Worm (Caenorhabditis elegans) whole organism, late embryonic: ENCODE results near the gene pes-5.
A peak's percentile ranks its signal among the peaks of the same experiment; 100 is the strongest.

Experiments
- F13H6.1 ChIP-seq: sonication (generic microtip); optimal IDR thresholded peaks from 2 replicates; lab custom pipeline; 2016; ENCODE audit warnings: missing genetic modification characterization, missing compliant biosample characterization
- K09A11.1 ChIP-seq: sonication (generic microtip); optimal IDR thresholded peaks from 2 replicates; lab custom pipeline; 2017; ENCODE audit warnings: antibody characterized with exemption, mild to moderate bottlenecking, missing genetic modification characterization, missing compliant biosample characterization; ENCODE audit not compliant: insufficient read depth
- T23F11.4 ChIP-seq: fragments of 200-800 bp; sonication (Bioruptor generic); optimal IDR thresholded peaks from 2 replicates; lab custom pipeline; 2018; ENCODE audit warnings: mild to moderate bottlenecking, missing genetic modification characterization, missing compliant biosample characterization
- Y22D7AL.16 ChIP-seq: sonication (generic microtip); optimal IDR thresholded peaks from 2 replicates; lab custom pipeline; 2016; ENCODE audit warnings: missing genetic modification characterization, missing compliant biosample characterization
- ahr-1 ChIP-seq: sonication (generic microtip); optimal IDR thresholded peaks from 2 replicates; lab custom pipeline; 2016; ENCODE audit warnings: missing genetic modification characterization, missing compliant biosample characterization
- ceh-30 ChIP-seq: fragments of 150-350 bp; optimal IDR thresholded peaks from 2 replicates; lab custom pipeline; 2014; ENCODE audit warnings: missing biosample characterization, missing genetic modification characterization
- ceh-48 ChIP-seq: sonication (generic microtip); optimal IDR thresholded peaks from 2 replicates; lab custom pipeline; 2016; ENCODE audit warnings: missing genetic modification characterization, inconsistent platforms, missing compliant biosample characterization
- ceh-6 ChIP-seq: fragments of 200-800 bp; sonication (Bioruptor generic); optimal IDR thresholded peaks from 2 replicates; lab custom pipeline; 2018; ENCODE audit warnings: mild to moderate bottlenecking, missing genetic modification characterization, missing compliant biosample characterization
- ceh-9 ChIP-seq: sonication (generic microtip); optimal IDR thresholded peaks from 2 replicates; lab custom pipeline; 2016; ENCODE audit warnings: mild to moderate bottlenecking, missing genetic modification characterization, inconsistent platforms, missing compliant biosample characterization
- elt-2 ChIP-seq: sonication (generic microtip); optimal IDR thresholded peaks from 2 replicates; lab custom pipeline; 2016; ENCODE audit warnings: missing genetic modification reagents, missing genetic modification characterization, missing compliant biosample characterization
- eyg-1 ChIP-seq: sonication (generic microtip); optimal IDR thresholded peaks from 2 replicates; lab custom pipeline; 2016; ENCODE audit warnings: missing genotype, missing genetic modification characterization, missing compliant biosample characterization
- hlh-6 ChIP-seq: sonication (generic microtip); optimal IDR thresholded peaks from 2 replicates; lab custom pipeline; 2016; ENCODE audit warnings: missing genotype, missing genetic modification characterization, missing compliant biosample characterization
- lim-6 ChIP-seq: sonication (generic microtip); optimal IDR thresholded peaks from 2 replicates; lab custom pipeline; 2016; ENCODE audit warnings: missing genetic modification characterization, missing compliant biosample characterization
- madf-2 ChIP-seq: sonication (generic microtip); optimal IDR thresholded peaks from 2 replicates; lab custom pipeline; 2017; ENCODE audit warnings: missing genetic modification characterization, missing compliant biosample characterization
- mec-3 ChIP-seq: sonication (generic microtip); optimal IDR thresholded peaks from 2 replicates; lab custom pipeline; 2016; ENCODE audit warnings: borderline replicate concordance, missing genetic modification characterization, missing compliant biosample characterization
- nfya-1 ChIP-seq: sonication (generic microtip); optimal IDR thresholded peaks from 2 replicates; lab custom pipeline; 2017; ENCODE audit warnings: missing genetic modification characterization, mild to moderate bottlenecking, missing compliant biosample characterization, antibody characterized with exemption, moderate library complexity
- nhr-232 ChIP-seq: sonication (generic microtip); optimal IDR thresholded peaks from 2 replicates; lab custom pipeline; 2016; ENCODE audit warnings: missing genetic modification characterization, missing compliant biosample characterization
- pat-9 ChIP-seq: fragments of 200-800 bp; sonication (Bioruptor generic); optimal IDR thresholded peaks from 2 replicates; lab custom pipeline; 2018; ENCODE audit warnings: mild to moderate bottlenecking, missing genetic modification characterization, moderate library complexity, missing compliant biosample characterization
- pha-2 ChIP-seq: sonication (generic microtip); optimal IDR thresholded peaks from 2 replicates; lab custom pipeline; 2017; ENCODE audit warnings: mild to moderate bottlenecking, missing genetic modification characterization, missing compliant biosample characterization
- pha-4 ChIP-seq: fragments of 150-350 bp; optimal IDR thresholded peaks from 2 replicates; lab custom pipeline; 2018; ENCODE audit warnings: missing biosample characterization, missing genetic modification reagents, missing genetic modification characterization
- pqm-1 ChIP-seq: sonication (generic microtip); optimal IDR thresholded peaks from 2 replicates; lab custom pipeline; 2016; ENCODE audit warnings: missing genetic modification characterization, missing compliant biosample characterization
- rnt-1 ChIP-seq: sonication (generic microtip); optimal IDR thresholded peaks from 2 replicates; lab custom pipeline; 2016; ENCODE audit warnings: missing genetic modification characterization, missing compliant biosample characterization
- sox-4 ChIP-seq: sonication (generic microtip); optimal IDR thresholded peaks from 2 replicates; lab custom pipeline; 2017; ENCODE audit warnings: mild to moderate bottlenecking, missing genetic modification characterization, inconsistent platforms, missing compliant biosample characterization
- tbx-7 ChIP-seq: sonication (generic microtip); optimal IDR thresholded peaks from 2 replicates; lab custom pipeline; 2016; ENCODE audit warnings: missing genotype, missing genetic modification characterization, missing compliant biosample characterization
- ttx-3 ChIP-seq: sonication (generic microtip); optimal IDR thresholded peaks from 2 replicates; lab custom pipeline; 2016; ENCODE audit warnings: missing genetic modification reagents, missing genetic modification characterization, missing compliant biosample characterization
- unc-3 ChIP-seq, 2 experiments: fragments of 200-800 bp in 1 of 2; sonication (Bioruptor generic) in 1 of 2; sonication (generic microtip) in 1 of 2; conservative IDR thresholded peaks in 1 of 2; optimal IDR thresholded peaks in 1 of 2; 2 replicates each; pipeline versions ENCODE4 v1.3.6 to Lab custom; 2016 to 2022; ENCODE audit warnings: missing compliant biosample characterization in 2 of 2, missing genetic modification characterization in 2 of 2, missing genetic modification reagents in 1 of 2
- unc-42 ChIP-seq: sonication (generic microtip); optimal IDR thresholded peaks from 2 replicates; lab custom pipeline; 2016; ENCODE audit warnings: missing genotype, missing genetic modification characterization, missing compliant biosample characterization
- unc-55 ChIP-seq: sonication (generic microtip); optimal IDR thresholded peaks from 2 replicates; lab custom pipeline; 2017; ENCODE audit warnings: missing biosample characterization, missing genetic modification reagents, missing genetic modification characterization
- zip-5 ChIP-seq: sonication (generic microtip); optimal IDR thresholded peaks from 2 replicates; lab custom pipeline; 2016; ENCODE audit warnings: missing genetic modification characterization, missing compliant biosample characterization
- ztf-16 ChIP-seq: sonication (generic microtip); optimal IDR thresholded peaks from 2 replicates; lab custom pipeline; 2017; ENCODE audit warnings: missing genetic modification characterization, missing compliant biosample characterization

Gene pes-5

ce11 chrII:11838353-11838752 lies 8.5 kb upstream of the pes-5 start:
- no peak for TF ChIP-seq ceh-9 (tag; lab: Kevin White, UChicago)
- TF ChIP-seq unc-3 (GFP tag; conservative IDR thresholded peaks at IDR 0.05; lab: Robert Waterston, UW) = no peak
- TF ChIP-seq unc-3 (tag; optimal IDR thresholded peaks at IDR 0.05; lab: Kevin White, UChicago) = no peak
- TF ChIP-seq madf-2 (tag; lab: Kevin White, UChicago) = no peak
- no peak for TF ChIP-seq tbx-7
- TF ChIP-seq nfya-1 = no peak
- TF ChIP-seq sox-4 (tag; lab: Kevin White, UChicago) = no peak
- no peak for TF ChIP-seq ceh-48 (tag; lab: Kevin White, UChicago)
- TF ChIP-seq mec-3 = no peak
- TF ChIP-seq unc-42 (tag; lab: Kevin White, UChicago) = no peak
- no peak for TF ChIP-seq T23F11.4 (GFP tag; lab: Kevin White, UChicago)
- TF ChIP-seq ttx-3 (tag; lab: Kevin White, UChicago) = no peak
- no peak for TF ChIP-seq lim-6
- no peak for TF ChIP-seq ztf-16 (tag; lab: Kevin White, UChicago)
- TF ChIP-seq F13H6.1 (tag; lab: Kevin White, UChicago) = no peak
- no peak for TF ChIP-seq Y22D7AL.16 (tag; lab: Kevin White, UChicago)

ce11 chrII:11836554-11837218 lies 6.9 kb upstream of the pes-5 start:
- TF ChIP-seq pat-9 = no peak
- peak; percentile 45 for TF ChIP-seq elt-2 (tag; lab: Kevin White, UChicago)
- no peak for TF ChIP-seq rnt-1 (tag; lab: Kevin White, UChicago)

ce11 chrII:11835208-11835607 lies 5.4 kb upstream of the pes-5 start, which contains the start of gene T27D12.6:
Gene T27D12.6, plus strand, starts transcription at chrII:11835508.
- no peak for TF ChIP-seq K09A11.1 (tag; lab: Kevin White, UChicago)
- TF ChIP-seq unc-3 (GFP tag; conservative IDR thresholded peaks at IDR 0.05; lab: Robert Waterston, UW) = no peak
- no peak for TF ChIP-seq unc-3 (tag; optimal IDR thresholded peaks at IDR 0.05; lab: Kevin White, UChicago)
- TF ChIP-seq pat-9 = no peak
- no peak for TF ChIP-seq eyg-1 (tag; lab: Kevin White, UChicago)
- no peak for TF ChIP-seq ceh-30
- no peak for TF ChIP-seq sox-4 (tag; lab: Kevin White, UChicago)
- no peak for TF ChIP-seq nhr-232 (tag; lab: Kevin White, UChicago)
- TF ChIP-seq zip-5 (tag; lab: Kevin White, UChicago) = no peak
- no peak for TF ChIP-seq pha-4 (tag; lab: Kevin White, UChicago)
- TF ChIP-seq ahr-1 (tag; lab: Kevin White, UChicago) = no peak
- TF ChIP-seq mec-3 = no peak
- no peak for TF ChIP-seq pqm-1 (tag; lab: Kevin White, UChicago)
- TF ChIP-seq pha-2 (tag; lab: Kevin White, UChicago) = no peak

ce11 chrII:11832475-11832874 lies 2.7 kb upstream of the pes-5 start, which contains the start of gene clec-144:
Gene clec-144, minus strand, starts transcription at chrII:11832575.
- TF ChIP-seq mec-3 (no peak), ceh-48 (tag; lab: Kevin White, UChicago) (no peak), hlh-6 (tag; lab: Kevin White, UChicago) (no peak), ceh-6 (GFP tag; lab: Kevin White, UChicago) (no peak)

ce11 chrII:11830601-11831000 lies 781 bp upstream of the pes-5 start:
- TF ChIP-seq unc-55 (GFP tag; lab: Kevin White, UChicago) (peak; percentile 16), ceh-9 (tag; lab: Kevin White, UChicago) (no peak)
